Fruit fly (Drosophila melanogaster): ENCODE data around the gene rdgA.

rdgA gene

dm6 chrX:9077558-9077957, 170.7 kb downstream of the rdgA start (continued):
- no peak for TF ChIP-seq her (GFP tag; optimal IDR thresholded peaks at IDR 0.05)
- TF ChIP-seq HLH3B (GFP tag; IDR thresholded peaks at IDR 0.05) = no peak
- TF ChIP-seq CG10321 (GFP tag; IDR thresholded peaks at IDR 0.05) = no peak
- TF ChIP-seq wek (GFP tag; optimal IDR thresholded peaks at IDR 0.05) = no peak
- TF ChIP-seq fd96Cb (tag; optimal IDR thresholded peaks at IDR 0.05) = no peak

- TF ChIP-seq ara (GFP tag; IDR thresholded peaks at IDR 0.05) = no peak
- no peak for TF ChIP-seq ATbp (GFP tag; optimal IDR thresholded peaks at IDR 0.05)
- peak; percentile 38; the same call in 1 of the 3 replicates for TF ChIP-seq Dbx (GFP tag; IDR thresholded peaks at IDR 0.05)
- no peak for TF ChIP-seq hkb (optimal IDR thresholded peaks at IDR 0.05)
- peak; percentile 44; the same call in 1 of the 2 replicates for TF ChIP-seq hkb (GFP tag; IDR thresholded peaks at IDR 0.05)
- no peak for TF ChIP-seq CG12659 (GFP tag; optimal IDR thresholded peaks at IDR 0.05)
- no peak for TF ChIP-seq al (GFP tag; IDR thresholded peaks at IDR 0.05)
- no peak for TF ChIP-seq wek (GFP tag; optimal IDR thresholded peaks at IDR 0.05)
- TF ChIP-seq gro (GFP tag; optimal IDR thresholded peaks at IDR 0.05) = peak; percentile 48
- no peak for TF ChIP-seq CG3726 (GFP tag; IDR thresholded peaks at IDR 0.05)
- TF ChIP-seq Kr (GFP tag; optimal IDR thresholded peaks at IDR 0.05) = no peak
- peak; percentile 32 for TF ChIP-seq MTF-1 (GFP tag; optimal IDR thresholded peaks at IDR 0.05; ENCODE audit: borderline replicate concordance)
- TF ChIP-seq Atf6 (GFP tag; IDR thresholded peaks at IDR 0.05) = 0 out of 2 replicates have a peak, but pooled peaks have one; percentile 27
- TF ChIP-seq CG17912 (GFP tag; optimal IDR thresholded peaks at IDR 0.05) = no peak
- peak; percentile 30; the same call in 1 of the 2 replicates for TF ChIP-seq ap (GFP tag; IDR thresholded peaks at IDR 0.05)
- TF ChIP-seq phol (tag; optimal IDR thresholded peaks at IDR 0.05) = no peak
- peak; percentile 29 for TF ChIP-seq CG13624 (GFP tag; optimal IDR thresholded peaks at IDR 0.05)
- no peak for TF ChIP-seq CG15269 (tag; optimal IDR thresholded peaks at IDR 0.05)
- TF ChIP-seq CG1024 (GFP tag; IDR thresholded peaks at IDR 0.05) = no peak
- peak; percentile 11 for TF ChIP-seq CrebB (tag; optimal IDR thresholded peaks at IDR 0.05)
- peak; percentile 37; the same call in 1 of the 2 replicates for TF ChIP-seq bbx (GFP tag; IDR thresholded peaks at IDR 0.05; ENCODE audit: partially characterized antibody)
- peak; percentile 23 for TF ChIP-seq CG10543 (GFP tag; optimal IDR thresholded peaks at IDR 0.05)
- no peak for TF ChIP-seq CG30431 (GFP tag; optimal IDR thresholded peaks at IDR 0.05)
- peak; percentile 16 for TF ChIP-seq ftz-f1 (GFP tag; optimal IDR thresholded peaks at IDR 0.05)
- no peak for TF ChIP-seq CG18764 (GFP tag; optimal IDR thresholded peaks at IDR 0.05)
- TF ChIP-seq CG6765 (GFP tag; optimal IDR thresholded peaks at IDR 0.05) = peak; percentile 44
- no peak for TF ChIP-seq CoRest (tag; optimal IDR thresholded peaks at IDR 0.05)
- no peak for TF ChIP-seq CG6689 (GFP tag; IDR thresholded peaks at IDR 0.05)
- TF ChIP-seq E2f2 (GFP tag; IDR thresholded peaks at IDR 0.05) = 0 out of 2 replicates have a peak, but pooled peaks have one; percentile 7
- peak; percentile 97 for TF ChIP-seq Blimp-1 (GFP tag; optimal IDR thresholded peaks at IDR 0.05)
- TF ChIP-seq Bgb (GFP tag; IDR thresholded peaks at IDR 0.05; ENCODE audit: partially characterized antibody) = peak; percentile 46; the same call in 1 of the 2 replicates
- peak; percentile 34 for TF ChIP-seq CG13296 (GFP tag; optimal IDR thresholded peaks at IDR 0.05)
- no peak for TF ChIP-seq CG18011 (GFP tag; optimal IDR thresholded peaks at IDR 0.05)
- no peak for TF ChIP-seq lilli (GFP tag; optimal IDR thresholded peaks at IDR 0.05)
- peak; percentile 60 for TF ChIP-seq lab (GFP tag; optimal IDR thresholded peaks at IDR 0.05)
- no peak for TF ChIP-seq p53 (GFP tag; optimal IDR thresholded peaks at IDR 0.05)
- no peak for TF ChIP-seq ham (GFP tag; IDR thresholded peaks at IDR 0.05)
- TF ChIP-seq lov (optimal IDR thresholded peaks at IDR 0.05) = no peak
- TF ChIP-seq lov (GFP tag; IDR thresholded peaks at IDR 0.05) = no peak
- TF ChIP-seq CG7556 (GFP tag; optimal IDR thresholded peaks at IDR 0.05) = no peak
- peak; percentile 65; the same call in 1 of the 3 replicates for TF ChIP-seq CG6175 (GFP tag; IDR thresholded peaks at IDR 0.05)
- TF ChIP-seq CG14860 (GFP tag; IDR thresholded peaks at IDR 0.05; ENCODE audit: partially characterized antibody) = no peak
- TF ChIP-seq CG12219 (GFP tag; optimal IDR thresholded peaks at IDR 0.05) = no peak
- TF ChIP-seq CG17359 (tag; optimal IDR thresholded peaks at IDR 0.05) = no peak
- no peak for TF ChIP-seq CG7745 (tag; optimal IDR thresholded peaks at IDR 0.05)
These were observed 171.4 kb downstream of the rdgA start, which contains the start of gene CG44325 for dm6 chrX:9078263-9078662. TSS of gene CG44325 (minus strand) at chrX:9078499.

All from whole organism, embryonic.